Fruit fly (Drosophila melanogaster) whole organism, pupa: ENCODE data around the gene E2f1.

ENCODE experiments used
- CG14655 ChIP-seq: fragments of 200-800 bp; sonication (Bioruptor generic); optimal IDR thresholded peaks from 3 replicates; lab custom pipeline; 2017; ENCODE audit warnings: mild to moderate bottlenecking, missing biosample characterization, missing genetic modification reagents, missing genetic modification characterization
- CG32121 ChIP-seq: fragments of 200-800 bp; sonication (Bioruptor generic); IDR thresholded peaks from 2 replicates; pipeline ENCODE4 v1.3.6; 2022; ENCODE audit warnings: missing biosample characterization, missing genetic modification characterization
- D1 ChIP-seq: fragments of 200-800 bp; sonication (Bioruptor generic); optimal IDR thresholded peaks from 2 replicates; lab custom pipeline; 2018; ENCODE audit warnings: missing biosample characterization, mild to moderate bottlenecking, missing genetic modification characterization, moderate library complexity
- Ets98B ChIP-seq: fragments of 200-800 bp; sonication (Bioruptor generic); IDR thresholded peaks from 2 replicates; pipeline ENCODE4 v1.3.6; 2022; ENCODE audit warnings: missing biosample characterization, missing genetic modification characterization
- Pif1B ChIP-seq: fragments of 200-800 bp; sonication (Bioruptor generic); optimal IDR thresholded peaks from 3 replicates; lab custom pipeline; 2016; ENCODE audit warnings: missing biosample characterization, missing genetic modification characterization
- Snoo ChIP-seq: fragments of 200-800 bp; sonication (Bioruptor generic); optimal IDR thresholded peaks from 3 replicates; lab custom pipeline; 2017; ENCODE audit warnings: missing biosample characterization, mild to moderate bottlenecking, missing genetic modification characterization, inconsistent platforms
- fd96Ca ChIP-seq: fragments of 200-800 bp; sonication (Bioruptor generic); IDR thresholded peaks from 3 replicates; pipeline ENCODE4 v1.3.6; 2022; ENCODE audit warnings: missing biosample characterization, missing genetic modification characterization
- rn ChIP-seq: fragments of 200-800 bp; sonication (Bioruptor generic); IDR thresholded peaks from 2 replicates; pipeline ENCODE4 v1.3.6; 2022; ENCODE audit warnings: missing biosample characterization, missing genetic modification characterization

DNA sequence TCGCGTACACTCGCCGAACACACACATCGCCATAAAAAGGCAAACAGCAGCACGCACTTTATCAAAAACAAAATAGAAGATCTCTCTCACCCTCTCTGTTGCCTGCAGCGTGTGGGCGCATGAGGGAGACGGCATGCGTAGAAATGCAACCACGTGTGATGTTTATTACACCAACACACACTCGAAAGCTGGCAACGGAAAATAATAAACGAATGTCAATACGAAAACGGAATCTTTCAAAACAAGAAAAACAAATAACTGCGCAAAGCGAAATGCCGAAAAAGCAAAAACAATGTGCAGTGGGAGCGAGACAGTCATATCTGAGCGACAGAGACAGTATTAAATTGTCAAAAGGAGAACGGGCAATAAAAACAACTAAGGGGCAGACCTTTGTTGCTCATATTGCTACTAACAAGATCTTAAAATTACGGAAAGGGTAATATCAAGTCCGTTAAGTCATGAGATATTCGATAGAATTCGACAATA, 47.3 kb downstream of the E2f1 start:
- TF ChIP-seq CG14655 (GFP tag; lab: Kevin White, UChicago), result no peak
- no peak for TF ChIP-seq Ets98B (GFP tag; lab: Robert Waterston, UW)
- TF ChIP-seq D1 (tag; lab: Kevin White, UChicago), result no peak
- no peak for TF ChIP-seq rn
- TF ChIP-seq Pif1B (GFP tag; lab: Kevin White, UChicago), result peak; percentile 45
- peak; percentile 47 for TF ChIP-seq Snoo (tag; lab: Kevin White, UChicago)
- TF ChIP-seq fd96Ca (GFP tag; lab: Robert Waterston, UW), result no peak
- TF ChIP-seq CG32121 (GFP tag; lab: Robert Waterston, UW), result no peak
